Worm (Caenorhabditis elegans) whole organism, midembryonic: ENCODE results near the gene C33F10.8.

Experiments used
- T22C8.4 ChIP-seq: fragments of 200-800 bp; sonication (Bioruptor generic); IDR thresholded peaks from 2 replicates; pipeline ENCODE4 v1.3.6; 2022; ENCODE audit warnings: missing genetic modification characterization, missing compliant biosample characterization
- klf-2 ChIP-seq: fragments of 200-800 bp; sonication (Bioruptor generic); conservative IDR thresholded peaks from 2 replicates; pipeline ENCODE4 v1.3.6; 2022; ENCODE audit warnings: missing genetic modification reagents, missing genetic modification characterization, missing compliant biosample characterization

- TF ChIP-seq klf-2 (GFP tag; lab: Robert Waterston, UW) (no peak), T22C8.4 (GFP tag; lab: Robert Waterston, UW) (no peak)
Observed at ce11 chrII:4775802-4776201, 49.2 kb downstream of the C33F10.8 start.
